Fruit fly (Drosophila melanogaster): Measurements from ENCODE around the gene Cpr65Ay.

The Cpr65Ay gene

DNA sequence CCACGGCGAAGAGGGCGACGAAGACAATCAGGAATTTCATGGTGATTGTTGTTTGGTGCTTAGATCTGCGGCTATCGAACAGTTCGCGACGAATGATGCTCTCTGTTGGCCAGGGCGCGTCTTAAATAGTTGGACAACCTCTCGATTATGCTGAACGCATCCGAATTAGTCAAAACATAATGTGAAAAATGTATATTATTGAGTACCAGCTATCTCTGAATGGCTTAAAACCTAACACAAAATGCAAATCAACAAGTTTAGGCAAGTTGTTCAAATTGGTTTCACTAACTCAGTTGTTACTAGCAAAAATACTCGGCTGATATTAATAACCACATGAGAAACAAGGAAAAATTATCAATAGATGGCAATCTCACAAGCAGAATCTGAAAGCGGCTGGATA lies 23.3 kb downstream of the Cpr65Ay start, which contains the start of gene Lcp65Ag1:
Lcp65Ag1 (minus strand) TSS at position 101 of the 400 bp plus-strand sequence.
- TF ChIP-seq Hand (GFP tag; optimal IDR thresholded peaks at IDR 0.05) (no peak), CG5245 (GFP tag; optimal IDR thresholded peaks at IDR 0.05) (no peak), zfh1 (GFP tag; IDR thresholded peaks at IDR 0.05) (no peak), gfzf (GFP tag; optimal IDR thresholded peaks at IDR 0.05) (no peak), dpn (GFP tag; optimal IDR thresholded peaks at IDR 0.05) (no peak), CG15073 (GFP tag; optimal IDR thresholded peaks at IDR 0.05) (no peak)

DNA sequence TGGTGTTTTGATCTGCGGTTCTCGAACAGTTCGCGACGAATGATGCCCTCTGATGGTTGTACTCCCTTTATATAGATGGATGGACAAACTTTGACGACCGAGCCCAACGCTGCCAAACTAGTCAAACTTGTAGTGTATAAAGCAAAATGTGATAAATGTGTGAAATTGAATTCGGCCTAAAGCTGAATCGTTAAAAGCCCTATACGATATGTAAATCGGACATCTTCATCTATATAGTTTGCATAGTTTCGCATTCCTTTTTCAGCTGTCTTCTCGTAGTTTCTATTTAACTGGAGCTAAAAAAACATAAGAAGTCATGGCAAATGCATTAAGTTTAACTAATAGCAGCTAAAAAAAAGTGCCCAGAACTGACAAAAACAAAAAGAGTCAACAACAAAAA lies 24.9 kb downstream of the Cpr65Ay start, which contains the start of gene Lcp65Ag2:
Lcp65Ag2 (minus strand) TSS at position 48 of the 400 bp plus-strand sequence.
- TF ChIP-seq chinmo (GFP tag; IDR thresholded peaks at IDR 0.05; ENCODE audit: partially characterized antibody), result 0 out of 4 replicates have a peak, but pooled peaks have one; percentile 12
- no peak for TF ChIP-seq tx (GFP tag; optimal IDR thresholded peaks at IDR 0.05)
- peak; percentile 96 for TF ChIP-seq CG13894 (tag; optimal IDR thresholded peaks at IDR 0.05)
- peak; percentile 8; the same call in 1 of the 2 replicates for TF ChIP-seq amos (GFP tag; IDR thresholded peaks at IDR 0.05; ENCODE audit: partially characterized antibody)
- TF ChIP-seq kay (GFP tag; optimal IDR thresholded peaks at IDR 0.05), result no peak
- peak; percentile 18 for TF ChIP-seq abd-A (tag; optimal IDR thresholded peaks at IDR 0.05)
- TF ChIP-seq CG18599 (GFP tag; optimal IDR thresholded peaks at IDR 0.05), result no peak
- TF ChIP-seq sd (tag; optimal IDR thresholded peaks at IDR 0.05), result peak; percentile 6
- TF ChIP-seq peb (GFP tag; IDR thresholded peaks at IDR 0.05), result no peak
- no peak for TF ChIP-seq CG17802 (tag; optimal IDR thresholded peaks at IDR 0.05)
- no peak for TF ChIP-seq CG3847 (GFP tag; IDR thresholded peaks at IDR 0.05)

DNA sequence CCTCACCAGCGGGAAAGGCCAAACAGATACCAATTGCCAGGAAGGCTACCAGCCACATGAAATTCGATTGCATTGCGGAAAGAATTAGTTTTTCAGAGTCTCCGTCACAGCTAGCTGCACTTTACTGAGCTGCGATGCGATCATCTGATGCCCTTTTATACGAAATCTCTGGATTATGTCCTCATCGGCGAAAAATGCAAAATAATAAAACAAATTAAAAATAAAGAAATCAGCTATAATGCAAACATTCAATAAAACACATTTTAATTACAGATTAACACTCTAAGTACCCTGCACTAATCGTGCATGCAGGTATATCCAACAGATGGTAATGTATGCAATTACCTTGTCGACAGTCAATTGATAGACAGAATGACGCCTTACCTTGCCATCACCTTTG lies 26.4 kb downstream of the Cpr65Ay start, which contains the start of gene Cpr65Au:
Cpr65Au (minus strand) TSS at position 101 of the 400 bp plus-strand sequence.
- no peak for TF ChIP-seq bab2 (GFP tag; optimal IDR thresholded peaks at IDR 0.05)
- no peak for TF ChIP-seq CG8281 (tag; optimal IDR thresholded peaks at IDR 0.05)
- no peak for TF ChIP-seq CG4730 (GFP tag; IDR thresholded peaks at IDR 0.05)
- TF ChIP-seq CG8478 (optimal IDR thresholded peaks at IDR 0.05), result no peak

DNA sequence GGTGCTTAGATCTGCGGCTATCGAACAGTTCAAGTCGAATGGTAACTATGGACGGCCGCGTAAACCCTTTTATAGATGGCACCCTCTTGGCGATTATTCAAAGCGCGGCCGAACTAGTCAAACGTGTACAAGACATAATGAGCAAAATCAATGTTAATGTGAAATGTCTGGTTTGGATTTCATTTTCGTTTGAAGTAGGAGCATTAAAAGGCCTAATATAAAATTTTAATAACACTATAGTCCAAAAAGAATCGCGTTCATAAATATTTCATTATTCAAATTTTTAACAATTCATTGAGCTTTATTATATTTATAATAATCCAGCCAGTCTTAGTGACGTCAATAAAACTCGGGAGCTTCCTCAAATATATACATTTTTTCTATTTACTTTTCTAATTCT lies 27.5 kb downstream of the Cpr65Ay start, which contains the start of gene Lcp65Ag3:
Lcp65Ag3 (minus strand) TSS at position 46 of the 400 bp plus-strand sequence.
- peak; percentile 70 for TF ChIP-seq abd-A (tag; optimal IDR thresholded peaks at IDR 0.05)
- no peak for TF ChIP-seq ac (GFP tag; optimal IDR thresholded peaks at IDR 0.05)
- TF ChIP-seq Atf6 (GFP tag; IDR thresholded peaks at IDR 0.05), result no peak
- no peak for TF ChIP-seq PHDP (tag; optimal IDR thresholded peaks at IDR 0.05)
- TF ChIP-seq CG12219 (GFP tag; optimal IDR thresholded peaks at IDR 0.05), result no peak
- no peak for TF ChIP-seq CG15269 (tag; optimal IDR thresholded peaks at IDR 0.05)
- peak; percentile 47 for TF ChIP-seq vvl (GFP tag; IDR thresholded peaks at IDR 0.05)
- no peak for TF ChIP-seq CG9727 (GFP tag; optimal IDR thresholded peaks at IDR 0.05)
- TF ChIP-seq fu2 (GFP tag; optimal IDR thresholded peaks at IDR 0.05), result no peak
- no peak for TF ChIP-seq Trl (optimal IDR thresholded peaks at IDR 0.05)
- TF ChIP-seq Trl (GFP tag; optimal IDR thresholded peaks at IDR 0.05), result no peak
- no peak for TF ChIP-seq Blimp-1 (GFP tag; optimal IDR thresholded peaks at IDR 0.05)
- TF ChIP-seq Neu2 (GFP tag; optimal IDR thresholded peaks at IDR 0.05; ENCODE audit: borderline replicate concordance), result no peak
- TF ChIP-seq CG17802 (tag; optimal IDR thresholded peaks at IDR 0.05), result no peak
- no peak for TF ChIP-seq Antp (GFP tag; optimal IDR thresholded peaks at IDR 0.05)
- TF ChIP-seq insv (GFP tag; optimal IDR thresholded peaks at IDR 0.05), result no peak
- no peak for TF ChIP-seq CG12071 (GFP tag; optimal IDR thresholded peaks at IDR 0.05)
- 0 out of 2 replicates have a peak, but pooled peaks have one; percentile 11 for TF ChIP-seq Rfx (GFP tag; IDR thresholded peaks at IDR 0.05)
- peak; percentile 56 for TF ChIP-seq CG13894 (tag; optimal IDR thresholded peaks at IDR 0.05)
- TF ChIP-seq CHES-1-like (GFP tag; optimal IDR thresholded peaks at IDR 0.05), result no peak
- no peak for TF ChIP-seq nerfin-1 (tag; optimal IDR thresholded peaks at IDR 0.05)
- TF ChIP-seq CG33557 (GFP tag; optimal IDR thresholded peaks at IDR 0.05), result no peak
- TF ChIP-seq Dbx (GFP tag; IDR thresholded peaks at IDR 0.05), result no peak
- TF ChIP-seq hth (optimal IDR thresholded peaks at IDR 0.05), result no peak
- no peak for TF ChIP-seq CG30431 (GFP tag; optimal IDR thresholded peaks at IDR 0.05)
- no peak for TF ChIP-seq CG7745 (tag; optimal IDR thresholded peaks at IDR 0.05)
- TF ChIP-seq row (GFP tag; IDR thresholded peaks at IDR 0.05), result no peak
- no peak for TF ChIP-seq CG4404 (GFP tag; IDR thresholded peaks at IDR 0.05)
- no peak for TF ChIP-seq Taf1 (GFP tag; IDR thresholded peaks at IDR 0.05)
